Fruit fly (Drosophila melanogaster) whole organism, embryonic: ENCODE results near the gene Acp26Ab.

Experiments used
- Aef1 ChIP-seq: fragments of 200-800 bp; sonication (Bioruptor generic); IDR thresholded peaks from 3 replicates; pipeline ENCODE4 v1.3.6; 2022; ENCODE audit warnings: missing biosample characterization, missing genetic modification characterization
- Asciz ChIP-seq: fragments of 200-800 bp; sonication (Bioruptor generic); optimal IDR thresholded peaks from 2 replicates; lab custom pipeline; 2017; ENCODE audit warnings: missing biosample characterization, mild to moderate bottlenecking, missing genetic modification characterization, missing genetic modification reagents
- BtbVII ChIP-seq: fragments of 200-800 bp; sonication (Bioruptor generic); optimal IDR thresholded peaks from 3 replicates; lab custom pipeline; 2017; ENCODE audit warnings: missing biosample characterization, mild to moderate bottlenecking, missing genetic modification characterization
- CG10267 ChIP-seq: fragments of 200-800 bp; sonication (Bioruptor generic); optimal IDR thresholded peaks from 2 replicates; lab custom pipeline; 2018; ENCODE audit warnings: missing biosample characterization, mild to moderate bottlenecking, missing genetic modification characterization, moderate library complexity
- CG11247 ChIP-seq: fragments of 200-800 bp; sonication (Bioruptor generic); IDR thresholded peaks from 2 replicates; pipeline ENCODE4 v1.3.6; 2022; ENCODE audit warnings: missing biosample characterization, missing genetic modification characterization
- CG12659 ChIP-seq: fragments of 200-800 bp; sonication (Bioruptor generic); optimal IDR thresholded peaks from 3 replicates; lab custom pipeline; 2017; ENCODE audit warnings: mild to moderate bottlenecking, missing biosample characterization, missing genetic modification reagents, missing genetic modification characterization
- CG14014 ChIP-seq: fragments of 200-800 bp; sonication (Bioruptor generic); IDR thresholded peaks from 2 replicates; pipeline ENCODE4 v1.3.6; 2022; ENCODE audit warnings: missing biosample characterization, missing genetic modification characterization
- CG15479 ChIP-seq: fragments of 200-800 bp; sonication (Bioruptor generic); optimal IDR thresholded peaks from 3 replicates; lab custom pipeline; 2019; ENCODE audit warnings: missing biosample characterization, mild to moderate bottlenecking, missing genetic modification characterization, moderate library complexity
- CG16815 ChIP-seq: fragments of 200-800 bp; sonication (Bioruptor generic); optimal IDR thresholded peaks from 3 replicates; lab custom pipeline; 2017; ENCODE audit warnings: missing biosample characterization, mild to moderate bottlenecking, missing genetic modification characterization
- CG16863 ChIP-seq: fragments of 200-800 bp; sonication (Bioruptor generic); optimal IDR thresholded peaks from 3 replicates; lab custom pipeline; 2016; ENCODE audit warnings: missing biosample characterization, missing genetic modification characterization
- CG17359 ChIP-seq: fragments of 200-800 bp; sonication (Bioruptor generic); optimal IDR thresholded peaks from 3 replicates; lab custom pipeline; 2018; ENCODE audit warnings: missing biosample characterization, mild to moderate bottlenecking, missing genetic modification characterization, moderate library complexity
- CG1832 ChIP-seq: fragments of 200-800 bp; sonication (Bioruptor generic); optimal IDR thresholded peaks from 2 replicates; lab custom pipeline; 2017; ENCODE audit warnings: missing biosample characterization, mild to moderate bottlenecking, missing genetic modification characterization, inconsistent platforms
- CG18476 ChIP-seq: fragments of 200-800 bp; sonication (Bioruptor generic); optimal IDR thresholded peaks from 2 replicates; lab custom pipeline; 2016; ENCODE audit warnings: missing biosample characterization, mild to moderate bottlenecking, missing genetic modification characterization
- CG42726 ChIP-seq: fragments of 200-800 bp; sonication (Bioruptor generic); IDR thresholded peaks from 2 replicates; pipeline ENCODE4 v1.3.6; 2022; ENCODE audit warnings: missing biosample characterization, missing genetic modification characterization; ENCODE audit not compliant: partially characterized antibody
- CG5953 ChIP-seq: fragments of 200-800 bp; sonication (Bioruptor generic); IDR thresholded peaks from 2 replicates; pipeline ENCODE4 v1.3.6; 2022; ENCODE audit warnings: missing biosample characterization, missing genetic modification characterization
- CG6765 ChIP-seq: fragments of 200-800 bp; sonication (Bioruptor generic); optimal IDR thresholded peaks from 3 replicates; lab custom pipeline; 2017; ENCODE audit warnings: missing biosample characterization, mild to moderate bottlenecking, missing genetic modification characterization
- Doc3 ChIP-seq: fragments of 200-800 bp; sonication (Bioruptor generic); IDR thresholded peaks from 3 replicates; pipeline ENCODE4 v1.3.6; 2022; ENCODE audit warnings: missing biosample characterization, missing genetic modification characterization; ENCODE audit not compliant: partially characterized antibody
- Hey ChIP-seq: fragments of 200-800 bp; sonication (Bioruptor generic); optimal IDR thresholded peaks from 3 replicates; lab custom pipeline; 2018; ENCODE audit warnings: missing biosample characterization, mild to moderate bottlenecking, missing genetic modification characterization
- Hmr ChIP-seq: fragments of 200-800 bp; sonication (Bioruptor generic); optimal IDR thresholded peaks from 3 replicates; lab custom pipeline; 2017; ENCODE audit warnings: mild to moderate bottlenecking, missing biosample characterization, missing genetic modification reagents, missing genetic modification characterization
- Hr39 ChIP-seq: fragments of >200 bp; optimal IDR thresholded peaks from 2 replicates; lab custom pipeline; 2017
- Hr51 ChIP-seq, 2 experiments: fragments of 200-800 bp; sonication (Bioruptor generic); optimal IDR thresholded peaks; 2 replicates in 1 of 2; 3 replicates in 1 of 2; lab custom pipeline; 2016 to 2018; ENCODE audit warnings: missing biosample characterization in 2 of 2, missing genetic modification characterization in 2 of 2, mild to moderate bottlenecking in 1 of 2, moderate library complexity in 1 of 2
- Lpt ChIP-seq: fragments of >200 bp; optimal IDR thresholded peaks from 2 replicates; lab custom pipeline; 2018; ENCODE audit warnings: missing biosample characterization, missing genetic modification characterization
- NFAT ChIP-seq: fragments of 200-800 bp; sonication (Bioruptor generic); IDR thresholded peaks from 2 replicates; pipeline ENCODE4 v1.3.6; 2022; ENCODE audit warnings: missing biosample characterization, missing genetic modification characterization
- Nf-YB ChIP-seq: fragments of 200-800 bp; sonication (Bioruptor generic); optimal IDR thresholded peaks from 3 replicates; lab custom pipeline; 2019; ENCODE audit warnings: missing biosample characterization, mild to moderate bottlenecking, missing genetic modification characterization, moderate library complexity
- Pdp1 ChIP-seq, 2 experiments: fragments of 200-800 bp; sonication (Bioruptor generic); optimal IDR thresholded peaks; 3 replicates each; lab custom pipeline; 2016; ENCODE audit warnings: missing biosample characterization in 2 of 2, missing genetic modification characterization in 2 of 2, mild to moderate bottlenecking in 1 of 2, moderate library complexity in 1 of 2
- Six4 ChIP-seq: fragments of 200-800 bp; sonication (Bioruptor generic); optimal IDR thresholded peaks from 2 replicates; lab custom pipeline; 2016; ENCODE audit warnings: missing biosample characterization, missing genetic modification characterization
- Trl ChIP-seq, 3 experiments: fragments of >200 bp in 2 of 3; fragments of 200-800 bp in 1 of 3; sonication (Bioruptor generic) in 1 of 3; optimal IDR thresholded peaks; 2 replicates in 1 of 3; 3 replicates in 2 of 3; lab custom pipeline; 2016 to 2017; ENCODE audit warnings: missing biosample characterization in 1 of 3, missing genetic modification characterization in 1 of 3
- bbx ChIP-seq: fragments of 200-800 bp; sonication (Bioruptor generic); IDR thresholded peaks from 2 replicates; pipeline ENCODE4 v1.3.6; 2022; ENCODE audit warnings: missing biosample characterization, missing genetic modification characterization; ENCODE audit not compliant: partially characterized antibody
- crc ChIP-seq: fragments of 200-800 bp; sonication (Bioruptor generic); optimal IDR thresholded peaks from 2 replicates; lab custom pipeline; 2016; ENCODE audit warnings: missing biosample characterization, missing genetic modification characterization
- dmrt99B ChIP-seq: fragments of 200-800 bp; sonication (Bioruptor generic); optimal IDR thresholded peaks from 2 replicates; lab custom pipeline; 2018; ENCODE audit warnings: missing biosample characterization, mild to moderate bottlenecking, missing genetic modification characterization, moderate library complexity
- esg ChIP-seq: fragments of 200-800 bp; sonication (Bioruptor generic); conservative IDR thresholded peaks from 2 replicates; pipeline ENCODE4 v1.3.6; 2022; ENCODE audit warnings: missing biosample characterization, missing genetic modification characterization
- ewg ChIP-seq: fragments of 200-800 bp; sonication (Bioruptor generic); optimal IDR thresholded peaks from 3 replicates; lab custom pipeline; 2017; ENCODE audit warnings: mild to moderate bottlenecking, missing biosample characterization, missing genetic modification reagents, missing genetic modification characterization
- exex ChIP-seq: fragments of 200-800 bp; sonication (Bioruptor generic); optimal IDR thresholded peaks from 4 replicates; lab custom pipeline; 2018; ENCODE audit warnings: missing biosample characterization, mild to moderate bottlenecking, missing genetic modification characterization, moderate library complexity
- gcm2 ChIP-seq: fragments of 200-800 bp; sonication (Bioruptor generic); optimal IDR thresholded peaks from 2 replicates; lab custom pipeline; 2016; ENCODE audit warnings: missing biosample characterization, missing genetic modification characterization
- gt ChIP-seq: fragments of 200-800 bp; sonication (Bioruptor generic); IDR thresholded peaks from 2 replicates; pipeline ENCODE4 v1.3.6; 2022; ENCODE audit warnings: missing biosample characterization, missing genetic modification characterization
- hbn ChIP-seq: fragments of 200-800 bp; sonication (Bioruptor generic); IDR thresholded peaks from 2 replicates; pipeline ENCODE4 v1.3.6; 2022; ENCODE audit warnings: missing biosample characterization, missing genetic modification characterization; ENCODE audit not compliant: partially characterized antibody
- ind ChIP-seq: fragments of 200-800 bp; sonication (Bioruptor generic); optimal IDR thresholded peaks from 3 replicates; lab custom pipeline; 2016; ENCODE audit warnings: missing biosample characterization, missing genetic modification characterization
- inv ChIP-seq: fragments of 200-800 bp; sonication (Bioruptor generic); IDR thresholded peaks from 2 replicates; pipeline ENCODE4 v1.3.6; 2022; ENCODE audit warnings: missing biosample characterization, missing genetic modification characterization; ENCODE audit not compliant: partially characterized antibody
- kni ChIP-seq: fragments of 200-800 bp; sonication (Bioruptor generic); optimal IDR thresholded peaks from 3 replicates; lab custom pipeline; 2017; ENCODE audit warnings: mild to moderate bottlenecking, missing biosample characterization, missing genetic modification reagents, missing genetic modification characterization
- lola ChIP-seq, 3 experiments: fragments of >200 bp in 2 of 3; fragments of 200-800 bp in 1 of 3; sonication (Bioruptor generic) in 1 of 3; optimal IDR thresholded peaks; 2 replicates each; lab custom pipeline; 2017 to 2019; ENCODE audit warnings: missing biosample characterization in 3 of 3, missing genetic modification characterization in 3 of 3, mild to moderate bottlenecking in 1 of 3, moderate library complexity in 1 of 3
- pb ChIP-seq: fragments of 200-800 bp; sonication (Bioruptor generic); optimal IDR thresholded peaks from 3 replicates; lab custom pipeline; 2016; ENCODE audit warnings: missing biosample characterization, missing genetic modification characterization
- salm ChIP-seq: fragments of 200-800 bp; sonication (Bioruptor generic); optimal IDR thresholded peaks from 2 replicates; lab custom pipeline; 2018; ENCODE audit warnings: missing biosample characterization, mild to moderate bottlenecking, missing genetic modification characterization
- scrt ChIP-seq: fragments of 200-800 bp; sonication (Bioruptor generic); optimal IDR thresholded peaks from 2 replicates; lab custom pipeline; 2018; ENCODE audit warnings: missing biosample characterization, mild to moderate bottlenecking, missing genetic modification characterization, moderate library complexity
- sisA ChIP-seq: fragments of 200-800 bp; sonication (Bioruptor generic); IDR thresholded peaks from 2 replicates; pipeline ENCODE4 v1.3.6; 2022; ENCODE audit warnings: missing biosample characterization, missing genetic modification characterization
- sr ChIP-seq: fragments of 200-800 bp; sonication (Bioruptor generic); IDR thresholded peaks from 3 replicates; pipeline ENCODE4 v1.3.6; 2022; ENCODE audit warnings: missing biosample characterization, missing genetic modification characterization
- tin ChIP-seq: fragments of 200-800 bp; sonication (Bioruptor generic); optimal IDR thresholded peaks from 3 replicates; lab custom pipeline; 2016; ENCODE audit warnings: missing biosample characterization, missing genetic modification characterization

Acp26Ab gene

dm6 chr2L:5906893-5907850, 14.5 kb upstream of the Acp26Ab start, which contains the start of gene bchs (continued):
- peak in 1 of 2 experiments; percentile 72 for TF ChIP-seq Hr51 (GFP tag; optimal IDR thresholded peaks at IDR 0.05; lab: Kevin White, UChicago)
- peak; percentile 89 for TF ChIP-seq CG12659 (GFP tag; lab: Kevin White, UChicago)
- TF ChIP-seq NFAT (GFP tag; lab: Robert Waterston, UW): peak; percentile 57; the same call in 1 of the 2 replicates
- TF ChIP-seq Aef1 (GFP tag; lab: Robert Waterston, UW): peak; percentile 34; the same call in 1 of the 3 replicates
- no peak for TF ChIP-seq CG42726 (GFP tag; lab: Robert Waterston, UW)
- TF ChIP-seq kni (GFP tag; lab: Kevin White, UChicago): peak; percentile 99
- TF ChIP-seq Trl (optimal IDR thresholded peaks at IDR 0.05; lab: Kevin White, UChicago): peak; percentile 89 to 97
- TF ChIP-seq Trl (GFP tag; optimal IDR thresholded peaks at IDR 0.05; lab: Kevin White, UChicago): peak; percentile 89
- TF ChIP-seq bbx (GFP tag; lab: Robert Waterston, UW): no peak
- peak; percentile 41 for TF ChIP-seq tin (GFP tag; lab: Kevin White, UChicago)
- no peak for TF ChIP-seq CG16815 (GFP tag; lab: Kevin White, UChicago)
- peak; percentile 84 for TF ChIP-seq pb (GFP tag; lab: Kevin White, UChicago)
- peak; percentile 92 for TF ChIP-seq CG6765 (GFP tag; lab: Kevin White, UChicago)
- TF ChIP-seq Lpt (GFP tag; lab: Kevin White, UChicago): no peak
- TF ChIP-seq Asciz (GFP tag; lab: Kevin White, UChicago): peak; percentile 99
- peak; percentile 49 for TF ChIP-seq Doc3
- TF ChIP-seq CG17359: peak; percentile 94
- TF ChIP-seq sisA: no peak
- TF ChIP-seq crc: peak; percentile 67
- TF ChIP-seq CG18476: peak; percentile 71
- TF ChIP-seq ind (GFP tag; lab: Kevin White, UChicago): peak; percentile 3
- peak; percentile 69 for TF ChIP-seq Six4 (GFP tag; lab: Kevin White, UChicago)
- TF ChIP-seq CG15479 (GFP tag; lab: Kevin White, UChicago): peak; percentile 87
- TF ChIP-seq hbn (GFP tag; lab: Robert Waterston, UW): no peak
- TF ChIP-seq BtbVII (GFP tag; lab: Kevin White, UChicago): peak; percentile 96
- TF ChIP-seq Pdp1 (GFP tag; optimal IDR thresholded peaks at IDR 0.05; lab: Kevin White, UChicago): peak in 1 of 2 experiments; percentile 62
- TF ChIP-seq Nf-YB: peak; percentile 71
- peak; percentile 57 for TF ChIP-seq gcm2 (GFP tag; lab: Kevin White, UChicago)
- TF ChIP-seq scrt (GFP tag; lab: Kevin White, UChicago): peak; percentile 89
- peak; percentile 80 for TF ChIP-seq CG5953 (GFP tag; lab: Robert Waterston, UW)
- TF ChIP-seq salm (tag; lab: Kevin White, UChicago): peak; percentile 93
- peak; percentile 91 for TF ChIP-seq sr (GFP tag; lab: Robert Waterston, UW)
- TF ChIP-seq CG10267 (tag; lab: Kevin White, UChicago): peak; percentile 97
- peak; percentile 79 for TF ChIP-seq exex (tag; lab: Kevin White, UChicago)
- peak; percentile 97 for TF ChIP-seq Hmr (GFP tag; lab: Kevin White, UChicago)
- no peak for TF ChIP-seq Hr39 (lab: Kevin White, UChicago)
- no peak for TF ChIP-seq gt
- peak in 1 of 3 experiments; percentile 74 for TF ChIP-seq lola (GFP tag; optimal IDR thresholded peaks at IDR 0.05; lab: Kevin White, UChicago)
- TF ChIP-seq dmrt99B (tag; lab: Kevin White, UChicago): no peak
- TF ChIP-seq ewg: peak; percentile 85
- no peak for TF ChIP-seq inv (GFP tag; lab: Robert Waterston, UW)
- no peak for TF ChIP-seq esg
- TF ChIP-seq CG14014 (GFP tag; lab: Robert Waterston, UW): peak; percentile 76; the same call in 1 of the 2 replicates
- TF ChIP-seq CG11247 (GFP tag; lab: Robert Waterston, UW): peak; percentile 78
- TF ChIP-seq CG16863 (GFP tag; lab: Kevin White, UChicago): peak; percentile 85
- peak; percentile 45 for TF ChIP-seq CG1832 (GFP tag; lab: Kevin White, UChicago)
- TF ChIP-seq Hey (tag; lab: Kevin White, UChicago): peak; percentile 92
